Fruit fly (Drosophila melanogaster): Measurements from ENCODE around the gene CG7322.

Gene CG7322

DNA sequence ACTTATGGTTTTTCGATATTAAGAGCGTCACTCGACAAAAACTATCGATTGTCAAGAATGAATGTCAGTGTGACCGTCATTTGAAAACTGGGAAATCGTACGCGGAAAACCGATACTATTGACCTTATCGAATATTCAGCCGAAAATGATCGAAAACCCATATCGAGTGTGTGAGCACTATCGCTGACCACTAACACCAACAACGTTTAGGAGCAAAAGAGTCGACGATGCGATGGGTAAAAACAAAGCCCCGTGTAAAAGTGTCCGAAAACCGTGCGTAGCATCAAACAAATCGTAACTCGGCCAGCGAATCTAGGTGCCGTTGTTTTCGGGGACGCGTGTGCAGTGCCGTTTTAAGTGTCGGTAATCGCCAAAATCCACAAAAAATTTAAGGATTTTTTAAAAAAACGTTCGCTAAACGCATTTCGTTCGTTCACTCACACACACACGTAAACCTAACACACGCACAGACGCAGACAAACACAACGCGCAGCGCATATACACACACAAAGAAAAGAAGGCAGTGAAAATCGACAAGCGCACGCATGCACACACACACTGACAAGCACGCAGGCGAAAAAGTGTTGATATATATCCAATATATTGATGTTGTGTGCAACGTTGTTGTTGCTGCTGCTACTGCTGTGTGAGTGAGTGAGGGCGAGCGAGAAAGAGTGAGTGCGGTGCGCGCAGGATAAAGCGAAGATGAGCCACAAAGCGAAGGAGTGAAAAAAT lies 6.4 kb upstream of the CG7322 start, which contains the start of the genes CG7326 and Dora (continued):
- peak; percentile 12 for TF ChIP-seq phol (tag; optimal IDR thresholded peaks at IDR 0.05)
- TF ChIP-seq disco-r (GFP tag; optimal IDR thresholded peaks at IDR 0.05): no peak
- no peak for TF ChIP-seq H15 (GFP tag; IDR thresholded peaks at IDR 0.05)
- no peak for TF ChIP-seq CG7556 (GFP tag; optimal IDR thresholded peaks at IDR 0.05)
- no peak; the same call in 2 of the 3 replicates for TF ChIP-seq CG14050 (GFP tag; IDR thresholded peaks at IDR 0.05)
- peak; percentile 20 for TF ChIP-seq CG12391 (tag; optimal IDR thresholded peaks at IDR 0.05)
- no peak for TF ChIP-seq gce (GFP tag; IDR thresholded peaks at IDR 0.05)
- no peak for TF ChIP-seq Sox102F (GFP tag; optimal IDR thresholded peaks at IDR 0.05)
- TF ChIP-seq Side (GFP tag; optimal IDR thresholded peaks at IDR 0.05): no peak
- no peak for TF ChIP-seq CG17328 (GFP tag; IDR thresholded peaks at IDR 0.05)
- TF ChIP-seq maf-S (GFP tag; optimal IDR thresholded peaks at IDR 0.05): no peak
- no peak for TF ChIP-seq CG18764 (GFP tag; optimal IDR thresholded peaks at IDR 0.05)
- TF ChIP-seq Doc3 (GFP tag; IDR thresholded peaks at IDR 0.05; ENCODE audit: partially characterized antibody): peak; percentile 75
- no peak for TF ChIP-seq ab (GFP tag; optimal IDR thresholded peaks at IDR 0.05)
- TF ChIP-seq zen (tag; optimal IDR thresholded peaks at IDR 0.05): no peak
- TF ChIP-seq tio (GFP tag; optimal IDR thresholded peaks at IDR 0.05): no peak
- no peak for TF ChIP-seq E2f1 (GFP tag; IDR thresholded peaks at IDR 0.05)
- TF ChIP-seq chm (GFP tag; IDR thresholded peaks at IDR 0.05): no peak
- TF ChIP-seq nau (GFP tag; optimal IDR thresholded peaks at IDR 0.05): no peak
- TF ChIP-seq CG16815 (GFP tag; optimal IDR thresholded peaks at IDR 0.05): no peak
- no peak for TF ChIP-seq usp (GFP tag; optimal IDR thresholded peaks at IDR 0.05)
- TF ChIP-seq ssp (GFP tag; IDR thresholded peaks at IDR 0.05): peak; percentile 50
- TF ChIP-seq CG11723 (GFP tag; optimal IDR thresholded peaks at IDR 0.05): no peak
- TF ChIP-seq Ravus (GFP tag; IDR thresholded peaks at IDR 0.05): no peak
- TF ChIP-seq Nf-YA (GFP tag; IDR thresholded peaks at IDR 0.05): no peak
- TF ChIP-seq p53 (GFP tag; optimal IDR thresholded peaks at IDR 0.05): peak; percentile 92
- no peak for TF ChIP-seq Mes4 (GFP tag; optimal IDR thresholded peaks at IDR 0.05)
- TF ChIP-seq CG14860 (GFP tag; IDR thresholded peaks at IDR 0.05; ENCODE audit: partially characterized antibody): peak; percentile 90
- no peak for TF ChIP-seq sd (tag; optimal IDR thresholded peaks at IDR 0.05)
- no peak for TF ChIP-seq CG13296 (GFP tag; optimal IDR thresholded peaks at IDR 0.05)
- TF ChIP-seq pzg (GFP tag; optimal IDR thresholded peaks at IDR 0.05): peak; percentile 97
- TF ChIP-seq CG12299 (tag; optimal IDR thresholded peaks at IDR 0.05): peak; percentile 16
- TF ChIP-seq danr (GFP tag; IDR thresholded peaks at IDR 0.05): no peak
- TF ChIP-seq tna (GFP tag; IDR thresholded peaks at IDR 0.05; ENCODE audit: partially characterized antibody): peak; percentile 92
- TF ChIP-seq pnt (GFP tag; optimal IDR thresholded peaks at IDR 0.05): no peak
- no peak for TF ChIP-seq CG11085 (GFP tag; IDR thresholded peaks at IDR 0.05)
- TF ChIP-seq CG8765 (GFP tag; IDR thresholded peaks at IDR 0.05): no peak
- TF ChIP-seq zf30C (GFP tag; optimal IDR thresholded peaks at IDR 0.05): no peak
- no peak for TF ChIP-seq CG30431 (GFP tag; optimal IDR thresholded peaks at IDR 0.05)
- no peak for TF ChIP-seq CG4328 (GFP tag; optimal IDR thresholded peaks at IDR 0.05)
- TF ChIP-seq CG11247 (GFP tag; IDR thresholded peaks at IDR 0.05): no peak
- TF ChIP-seq Mrtf (GFP tag; IDR thresholded peaks at IDR 0.05): no peak
- no peak for TF ChIP-seq Lim3 (GFP tag; IDR thresholded peaks at IDR 0.05)
- no peak for TF ChIP-seq CG32767 (GFP tag; IDR thresholded peaks at IDR 0.05)
- no peak for TF ChIP-seq bcd (GFP tag; optimal IDR thresholded peaks at IDR 0.05)
- TF ChIP-seq emc (GFP tag; optimal IDR thresholded peaks at IDR 0.05): no peak
- no peak for TF ChIP-seq CG30403 (GFP tag; optimal IDR thresholded peaks at IDR 0.05)
- no peak for TF ChIP-seq CG15696 (tag; optimal IDR thresholded peaks at IDR 0.05)
- TF ChIP-seq Bteb2 (GFP tag; optimal IDR thresholded peaks at IDR 0.05): no peak
- TF ChIP-seq CG10565 (GFP tag; optimal IDR thresholded peaks at IDR 0.05): no peak
- no peak for TF ChIP-seq Drgx (GFP tag; IDR thresholded peaks at IDR 0.05)
